Worm (Caenorhabditis elegans): ENCODE results near the gene F22F7.7.

Gene F22F7.7

DNA sequence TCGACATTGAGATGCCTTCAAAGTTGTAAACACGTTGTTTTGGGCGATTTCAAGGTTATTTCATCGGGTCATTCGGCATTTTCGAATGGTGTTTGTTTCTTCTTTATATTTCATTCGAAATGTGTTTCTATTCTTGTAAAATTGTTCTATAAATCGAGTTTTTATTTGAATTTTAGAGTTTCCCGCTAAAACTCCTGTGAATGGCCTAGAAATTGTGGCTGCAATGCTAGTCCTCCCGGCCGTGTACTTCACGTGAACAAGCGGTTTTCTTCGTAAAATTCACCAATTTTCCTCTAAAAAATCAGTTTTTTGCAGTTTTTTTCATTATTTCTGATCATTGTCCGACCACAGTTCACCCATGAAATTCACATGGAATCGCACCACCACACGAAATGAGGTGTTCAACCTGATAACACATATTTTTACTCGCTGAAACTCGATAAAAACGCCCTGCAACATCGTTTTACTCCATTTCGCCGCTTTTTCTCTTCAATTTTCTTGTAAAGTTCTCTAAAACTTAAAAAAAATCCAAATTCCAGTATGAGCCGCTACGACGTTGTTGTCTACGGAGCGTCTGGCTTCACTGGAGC is 12.8 kb downstream of the F22F7.7 start, which contains the start of gene ldp-1 (continued):
- TF ChIP-seq D2030.7 (GFP tag; IDR thresholded peaks at IDR 0.05), result peak; percentile 20; the same call in 1 of the 2 replicates
- TF ChIP-seq cebp-1 (GFP tag; IDR thresholded peaks at IDR 0.05), result no peak
- peak; percentile 24 for TF ChIP-seq cebp-1 (tag; optimal IDR thresholded peaks at IDR 0.05)
- peak; percentile 7 for TF ChIP-seq lsl-1 (GFP tag; optimal IDR thresholded peaks at IDR 0.05)

DNA sequence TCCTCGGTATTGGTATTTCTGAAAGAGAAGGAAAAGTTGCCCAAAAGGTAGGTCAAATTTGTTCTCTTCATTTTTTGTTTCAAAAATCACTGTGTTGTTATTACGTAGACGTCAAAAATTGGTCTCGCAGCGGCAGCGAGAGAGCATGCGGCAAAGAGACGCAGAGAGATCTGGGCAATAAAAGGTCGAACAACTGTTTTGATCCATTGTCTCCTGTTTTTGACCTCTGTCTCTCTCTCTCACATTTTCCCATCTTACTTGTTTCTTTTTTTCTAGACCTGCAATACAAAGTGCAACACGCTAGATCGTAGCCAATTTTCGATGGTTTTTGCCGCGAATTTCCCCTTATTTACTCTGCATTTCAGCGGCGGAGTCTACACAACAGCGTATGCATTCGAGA is 13.3 kb downstream of the F22F7.7 start:
- TF ChIP-seq efl-1 (GFP tag; optimal IDR thresholded peaks at IDR 0.05) (peak; percentile 25), madf-8 (GFP tag; conservative IDR thresholded peaks at IDR 0.05) (peak; percentile 34), madf-6 (GFP tag; IDR thresholded peaks at IDR 0.05) (no peak; the same call in 1 of the 2 replicates), F49E8.2 (tag; optimal IDR thresholded peaks at IDR 0.05; ENCODE audit: insufficient read depth) (no peak), nhr-27 (tag; optimal IDR thresholded peaks at IDR 0.05) (no peak)

DNA sequence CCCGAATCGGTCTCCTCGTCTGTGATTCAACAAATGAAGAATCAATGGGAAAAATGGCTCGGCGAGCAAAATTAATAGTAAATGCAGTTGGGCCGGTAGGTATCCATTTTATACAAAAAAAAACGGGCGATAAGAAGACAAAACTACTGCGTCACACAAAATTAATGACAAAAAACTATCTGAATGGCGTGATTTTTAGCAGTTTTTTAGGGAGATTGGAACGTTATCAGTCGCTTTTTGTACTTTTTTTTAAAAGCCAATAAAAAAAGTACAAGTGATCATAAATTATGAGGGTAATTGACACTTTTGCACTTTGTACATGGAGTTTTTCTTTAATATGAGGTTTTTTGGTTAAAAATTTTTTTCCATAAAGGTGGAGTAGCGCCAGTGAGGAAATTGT is 16.7 kb downstream of the F22F7.7 start:
- no peak for TF ChIP-seq bed-1 (GFP tag; IDR thresholded peaks at IDR 0.05)
- no peak for TF ChIP-seq lin-35 (GFP tag; optimal IDR thresholded peaks at IDR 0.05)
- peak; percentile 62 for TF ChIP-seq nhr-80 (tag; optimal IDR thresholded peaks at IDR 0.05)

DNA sequence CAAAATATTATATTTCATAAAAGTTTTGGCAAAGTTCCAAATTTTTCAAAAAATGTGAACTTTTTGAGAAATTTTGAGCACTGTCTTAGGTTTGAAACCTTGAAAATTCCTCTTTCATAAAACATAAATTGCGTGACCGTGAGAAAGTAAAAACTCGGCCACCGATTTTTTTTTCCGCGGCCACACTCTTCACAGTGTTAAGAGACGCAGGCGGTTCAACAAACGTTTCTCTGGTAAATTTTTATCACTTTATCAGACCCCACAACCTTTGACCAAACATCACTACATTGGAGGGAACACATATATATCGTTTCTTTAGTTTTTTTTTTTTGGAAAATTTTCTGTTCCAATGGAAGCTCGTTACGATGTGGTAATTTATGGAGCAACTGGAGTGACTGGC is 17.3 kb downstream of the F22F7.7 start, which contains the start of gene F22F7.2:
TSS of gene F22F7.2 (plus strand) at position 266 of the 400 bp plus-strand sequence.
- TF ChIP-seq nfya-2 (GFP tag; IDR thresholded peaks at IDR 0.05), result no peak
- TF ChIP-seq hmg-1.2 (GFP tag; IDR thresholded peaks at IDR 0.05), result peak; percentile 23; the same call in 1 of the 2 replicates
- no peak for TF ChIP-seq K12H6.12 (tag; optimal IDR thresholded peaks at IDR 0.05)
- TF ChIP-seq gei-17 (GFP tag; optimal IDR thresholded peaks at IDR 0.05), result no peak
- TF ChIP-seq attf-5 (GFP tag; optimal IDR thresholded peaks at IDR 0.05), result peak; percentile 3
- no peak for TF ChIP-seq egl-18 (GFP tag; IDR thresholded peaks at IDR 0.05)
- peak; percentile 2 for TF ChIP-seq nhr-80 (tag; optimal IDR thresholded peaks at IDR 0.05)
- no peak for TF ChIP-seq nhr-90 (tag; optimal IDR thresholded peaks at IDR 0.05)
- no peak for TF ChIP-seq F33H1.4 (GFP tag; IDR thresholded peaks at IDR 0.05)
- TF ChIP-seq lin-26 (GFP tag; IDR thresholded peaks at IDR 0.05), result no peak

DNA sequence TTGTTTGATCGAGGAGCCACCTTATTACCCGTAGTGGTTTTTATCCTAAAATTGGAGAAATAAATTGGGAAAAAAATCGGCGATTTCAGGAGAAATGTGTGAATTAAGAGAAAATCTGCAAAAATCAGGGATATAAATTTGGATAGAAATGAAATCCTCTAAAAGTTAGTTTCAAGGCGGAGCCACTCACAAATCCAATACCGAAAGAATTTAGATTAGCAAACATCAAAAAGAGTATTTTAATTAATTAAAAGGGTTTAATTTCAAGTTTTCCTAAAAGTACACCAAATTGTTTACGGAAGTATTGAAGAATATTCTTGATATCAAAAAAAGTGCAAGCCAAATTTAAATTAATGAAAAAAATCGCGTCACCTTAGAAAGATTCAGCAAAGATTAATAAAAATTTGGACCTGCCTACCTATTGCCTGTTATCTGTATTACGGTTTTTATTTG is 17.9 kb downstream of the F22F7.7 start, which contains the start of gene F22F7.8:
TSS of gene F22F7.8 (minus strand) at position 51 of the 453 bp plus-strand sequence.
- no peak for TF ChIP-seq pbrm-1 (GFP tag; IDR thresholded peaks at IDR 0.05)
- no peak for TF ChIP-seq lin-35 (GFP tag; optimal IDR thresholded peaks at IDR 0.05)
- no peak for TF ChIP-seq F49E8.2 (tag; optimal IDR thresholded peaks at IDR 0.05; ENCODE audit: insufficient read depth)
- TF ChIP-seq tlf-1 (GFP tag; optimal IDR thresholded peaks at IDR 0.05), result no peak
- no peak for TF ChIP-seq repo-1 (tag; optimal IDR thresholded peaks at IDR 0.05)
- TF ChIP-seq ztf-22 (GFP tag; optimal IDR thresholded peaks at IDR 0.05), result no peak
- no peak for TF ChIP-seq zim-3 (tag; optimal IDR thresholded peaks at IDR 0.05)
- TF ChIP-seq nfya-1 (tag; optimal IDR thresholded peaks at IDR 0.05; ENCODE audit: borderline replicate concordance, insufficient read depth), result no peak
- no peak for TF ChIP-seq cebp-1 (GFP tag; IDR thresholded peaks at IDR 0.05)
- TF ChIP-seq cebp-1 (tag; optimal IDR thresholded peaks at IDR 0.05), result no peak
- no peak for TF ChIP-seq Y56A3A.18 (GFP tag; IDR thresholded peaks at IDR 0.05)
- TF ChIP-seq hrde-1 (tag; optimal IDR thresholded peaks at IDR 0.05; ENCODE audit: borderline replicate concordance), result no peak
- TF ChIP-seq snpc-4 (GFP tag; optimal IDR thresholded peaks at IDR 0.05), result no peak
- TF ChIP-seq snpc-4 (tag; optimal IDR thresholded peaks at IDR 0.05), result no peak

Measured in whole organism, young adult.